Fruit fly (Drosophila melanogaster) whole organism, prepupa: ENCODE data around the gene CG14507.

Experiments used
- CG10631 ChIP-seq: fragments of 200-800 bp; sonication (Bioruptor generic); optimal IDR thresholded peaks from 2 replicates; lab custom pipeline; 2016; ENCODE audit warnings: missing biosample characterization, missing genetic modification characterization
- CG10669 ChIP-seq: fragments of 200-800 bp; sonication (Bioruptor generic); optimal IDR thresholded peaks from 3 replicates; lab custom pipeline; 2018; ENCODE audit warnings: missing biosample characterization, mild to moderate bottlenecking, missing genetic modification characterization, moderate library complexity
- CG11294 ChIP-seq: fragments of 200-800 bp; sonication (Bioruptor generic); IDR thresholded peaks from 2 replicates; pipeline ENCODE4 v1.3.6; 2022; ENCODE audit warnings: missing biosample characterization, missing genetic modification characterization
- CG11762 ChIP-seq: fragments of 200-800 bp; sonication (Bioruptor generic); optimal IDR thresholded peaks from 3 replicates; lab custom pipeline; 2016; ENCODE audit warnings: missing biosample characterization, missing genetic modification characterization; ENCODE audit not compliant: insufficient read depth
- CG11902 ChIP-seq: fragments of 200-800 bp; sonication (Bioruptor generic); optimal IDR thresholded peaks from 3 replicates; lab custom pipeline; 2016; ENCODE audit warnings: missing biosample characterization, missing genetic modification characterization
- CG15336 ChIP-seq: fragments of 200-800 bp; sonication (Bioruptor generic); IDR thresholded peaks from 2 replicates; pipeline ENCODE4 v1.3.6; 2022; ENCODE audit warnings: missing biosample characterization, missing genetic modification characterization
- CG1621 ChIP-seq: fragments of 200-800 bp; sonication (Bioruptor generic); optimal IDR thresholded peaks from 3 replicates; lab custom pipeline; 2018; ENCODE audit warnings: missing biosample characterization, mild to moderate bottlenecking, missing genetic modification characterization
- CG16779 ChIP-seq: fragments of 200-800 bp; sonication (Bioruptor generic); optimal IDR thresholded peaks from 3 replicates; lab custom pipeline; 2017; ENCODE audit warnings: missing biosample characterization, mild to moderate bottlenecking, missing genetic modification characterization
- CG3032 ChIP-seq: fragments of 200-800 bp; optimal IDR thresholded peaks from 2 replicates; lab custom pipeline; 2019; ENCODE audit warnings: missing biosample characterization, mild to moderate bottlenecking, missing genetic modification characterization, moderate library complexity
- CG32006 ChIP-seq: fragments of 200-800 bp; sonication (Bioruptor generic); optimal IDR thresholded peaks from 3 replicates; lab custom pipeline; 2017; ENCODE audit warnings: missing biosample characterization, mild to moderate bottlenecking, missing genetic modification characterization
- CG3919 ChIP-seq: fragments of 200-800 bp; sonication (Bioruptor generic); optimal IDR thresholded peaks from 3 replicates; lab custom pipeline; 2016; ENCODE audit warnings: missing biosample characterization, missing genetic modification characterization
- CG6163 ChIP-seq: fragments of 200-800 bp; sonication (Bioruptor generic); IDR thresholded peaks from 3 replicates; pipeline ENCODE4 v1.3.6; 2022; ENCODE audit warnings: missing biosample characterization, missing genetic modification characterization
- CG6792 ChIP-seq: fragments of 200-800 bp; sonication (Bioruptor generic); optimal IDR thresholded peaks from 3 replicates; lab custom pipeline; 2016; ENCODE audit warnings: missing biosample characterization, missing genetic modification characterization
- CG6854 ChIP-seq: fragments of 200-800 bp; sonication (Bioruptor generic); optimal IDR thresholded peaks from 2 replicates; lab custom pipeline; 2017; ENCODE audit warnings: missing biosample characterization, mild to moderate bottlenecking, missing genetic modification characterization
- CG7368 ChIP-seq: fragments of 200-800 bp; sonication (Bioruptor generic); optimal IDR thresholded peaks from 3 replicates; lab custom pipeline; 2016; ENCODE audit warnings: missing biosample characterization, missing genetic modification characterization
- CG8119 ChIP-seq: fragments of 200-800 bp; sonication (Bioruptor generic); IDR thresholded peaks from 3 replicates; pipeline ENCODE4 v1.3.6; 2022; ENCODE audit warnings: missing biosample characterization, missing genetic modification characterization
- CG8632 ChIP-seq: fragments of 200-800 bp; sonication (Bioruptor generic); optimal IDR thresholded peaks from 3 replicates; lab custom pipeline; 2016; ENCODE audit warnings: missing biosample characterization, missing genetic modification characterization
- CG9139 ChIP-seq: fragments of 200-800 bp; sonication (Bioruptor generic); optimal IDR thresholded peaks from 3 replicates; lab custom pipeline; 2017; ENCODE audit warnings: missing biosample characterization, mild to moderate bottlenecking, missing genetic modification characterization
- Eip75B ChIP-seq: fragments of 200-800 bp; sonication (Bioruptor generic); optimal IDR thresholded peaks from 3 replicates; lab custom pipeline; 2016; ENCODE audit warnings: missing biosample characterization, missing genetic modification characterization
- Eip78C ChIP-seq: fragments of 200-800 bp; sonication (Bioruptor generic); peaks from one replicate; lab custom pipeline; 2016; ENCODE audit warnings: missing biosample characterization, missing genetic modification characterization
- Eip93F ChIP-seq: fragments of 200-800 bp; sonication (Bioruptor generic); optimal IDR thresholded peaks from 2 replicates; lab custom pipeline; 2016; ENCODE audit warnings: missing biosample characterization, mild to moderate bottlenecking, missing genetic modification characterization
- Ets21C ChIP-seq: fragments of 200-800 bp; sonication (Bioruptor generic); optimal IDR thresholded peaks from 3 replicates; lab custom pipeline; 2016; ENCODE audit warnings: missing biosample characterization, missing genetic modification characterization
- Ets96B ChIP-seq: fragments of 200-800 bp; optimal IDR thresholded peaks from 2 replicates; lab custom pipeline; 2019; ENCODE audit warnings: missing biosample characterization, mild to moderate bottlenecking, missing genetic modification characterization, moderate library complexity
- Hr38 ChIP-seq: sonication (Bioruptor generic); optimal IDR thresholded peaks from 2 replicates; lab custom pipeline; 2016; ENCODE audit warnings: missing biosample characterization, missing genetic modification characterization
- Hr39 ChIP-seq: fragments of 200-800 bp; sonication (Bioruptor generic); optimal IDR thresholded peaks from 2 replicates; lab custom pipeline; 2016; ENCODE audit warnings: missing biosample characterization, missing genetic modification characterization
- Hr4 ChIP-seq: fragments of 200-800 bp; sonication (Bioruptor generic); optimal IDR thresholded peaks from 3 replicates; lab custom pipeline; 2016; ENCODE audit warnings: missing biosample characterization, missing genetic modification characterization
- Lpt ChIP-seq: fragments of 200-800 bp; sonication (Bioruptor generic); optimal IDR thresholded peaks from 3 replicates; lab custom pipeline; 2016; ENCODE audit warnings: missing biosample characterization, missing genetic modification characterization
- Met ChIP-seq: fragments of 200-800 bp; sonication (Bioruptor generic); optimal IDR thresholded peaks from 3 replicates; lab custom pipeline; 2016; ENCODE audit warnings: missing biosample characterization, missing genetic modification characterization
- OdsH ChIP-seq: fragments of 200-800 bp; sonication (Bioruptor generic); optimal IDR thresholded peaks from 3 replicates; lab custom pipeline; 2016; ENCODE audit warnings: missing biosample characterization, missing genetic modification characterization
- Smox ChIP-seq: fragments of 200-800 bp; sonication (Bioruptor generic); optimal IDR thresholded peaks from 3 replicates; lab custom pipeline; 2016; ENCODE audit warnings: missing biosample characterization, missing genetic modification characterization
- Sox102F ChIP-seq: fragments of 200-800 bp; sonication (Bioruptor generic); optimal IDR thresholded peaks from 2 replicates; lab custom pipeline; 2016; ENCODE audit warnings: missing biosample characterization, mild to moderate bottlenecking, missing genetic modification characterization
- Sox14 ChIP-seq: fragments of 200-800 bp; sonication (Bioruptor generic); optimal IDR thresholded peaks from 3 replicates; lab custom pipeline; 2016; ENCODE audit warnings: missing biosample characterization, missing genetic modification characterization
- Sox15 ChIP-seq: fragments of 200-800 bp; sonication (Bioruptor generic); optimal IDR thresholded peaks from 3 replicates; lab custom pipeline; 2016; ENCODE audit warnings: missing biosample characterization, missing genetic modification characterization
- acj6 ChIP-seq: fragments of 200-800 bp; sonication (Bioruptor generic); optimal IDR thresholded peaks from 3 replicates; lab custom pipeline; 2016; ENCODE audit warnings: missing biosample characterization, missing genetic modification characterization
- dac ChIP-seq: fragments of 200-800 bp; sonication (Bioruptor generic); optimal IDR thresholded peaks from 2 replicates; lab custom pipeline; 2017; ENCODE audit warnings: missing biosample characterization, mild to moderate bottlenecking, missing genetic modification characterization
- dsx ChIP-seq: fragments of 200-800 bp; optimal IDR thresholded peaks from 3 replicates; lab custom pipeline; 2019; ENCODE audit warnings: missing biosample characterization, mild to moderate bottlenecking, missing genetic modification characterization, moderate library complexity; ENCODE audit not compliant: poor library complexity, severe bottlenecking
- eg ChIP-seq: fragments of 200-800 bp; sonication (Bioruptor generic); IDR thresholded peaks from 3 replicates; pipeline ENCODE4 v1.3.6; 2022; ENCODE audit warnings: missing biosample characterization, missing genetic modification characterization
- fd59A ChIP-seq: fragments of 200-800 bp; sonication (Bioruptor generic); optimal IDR thresholded peaks from 2 replicates; lab custom pipeline; 2017; ENCODE audit warnings: missing biosample characterization, mild to moderate bottlenecking, missing genetic modification characterization, missing genetic modification reagents
- fd85E ChIP-seq: fragments of 200-800 bp; sonication (Bioruptor generic); optimal IDR thresholded peaks from 3 replicates; lab custom pipeline; 2016; ENCODE audit warnings: missing biosample characterization, missing genetic modification characterization
- fkh ChIP-seq: fragments of 200-800 bp; sonication (Bioruptor generic); optimal IDR thresholded peaks from 3 replicates; lab custom pipeline; 2017; ENCODE audit warnings: missing biosample characterization, mild to moderate bottlenecking, missing genetic modification characterization, moderate library complexity
- lz ChIP-seq: fragments of 200-800 bp; sonication (Bioruptor generic); optimal IDR thresholded peaks from 3 replicates; lab custom pipeline; 2016; ENCODE audit warnings: missing biosample characterization, missing genetic modification characterization
- net ChIP-seq: fragments of 200-800 bp; sonication (Bioruptor generic); optimal IDR thresholded peaks from 3 replicates; lab custom pipeline; 2016; ENCODE audit warnings: missing biosample characterization, missing genetic modification characterization
- salr ChIP-seq, 2 experiments: fragments of 200-800 bp; sonication (Bioruptor generic); optimal IDR thresholded peaks; 3 replicates each; lab custom pipeline; 2016 to 2018; ENCODE audit warnings: missing biosample characterization in 2 of 2, missing genetic modification characterization in 2 of 2, mild to moderate bottlenecking in 1 of 2
- spab ChIP-seq: fragments of 200-800 bp; sonication (Bioruptor generic); optimal IDR thresholded peaks from 2 replicates; lab custom pipeline; 2017; ENCODE audit warnings: missing biosample characterization, mild to moderate bottlenecking, missing genetic modification characterization, missing genetic modification reagents
- ss ChIP-seq, 2 experiments: fragments of 200-800 bp; sonication (Bioruptor generic); optimal IDR thresholded peaks; 2 replicates in 1 of 2; 3 replicates in 1 of 2; lab custom pipeline; 2017 to 2018; ENCODE audit warnings: mild to moderate bottlenecking in 2 of 2, missing biosample characterization in 2 of 2, missing genetic modification characterization in 2 of 2, moderate library complexity in 1 of 2
- svp ChIP-seq: fragments of 200-800 bp; sonication (Bioruptor generic); peaks from one replicate; lab custom pipeline; 2016; ENCODE audit warnings: missing biosample characterization, missing genetic modification characterization
- topi ChIP-seq: fragments of 200-800 bp; sonication (Bioruptor generic); optimal IDR thresholded peaks from 3 replicates; lab custom pipeline; 2016; ENCODE audit warnings: missing biosample characterization, missing genetic modification characterization
- vri ChIP-seq: fragments of 200-800 bp; sonication (Bioruptor generic); optimal IDR thresholded peaks from 3 replicates; lab custom pipeline; 2016; ENCODE audit warnings: missing biosample characterization, mild to moderate bottlenecking, missing genetic modification characterization

The CG14507 gene

DNA sequence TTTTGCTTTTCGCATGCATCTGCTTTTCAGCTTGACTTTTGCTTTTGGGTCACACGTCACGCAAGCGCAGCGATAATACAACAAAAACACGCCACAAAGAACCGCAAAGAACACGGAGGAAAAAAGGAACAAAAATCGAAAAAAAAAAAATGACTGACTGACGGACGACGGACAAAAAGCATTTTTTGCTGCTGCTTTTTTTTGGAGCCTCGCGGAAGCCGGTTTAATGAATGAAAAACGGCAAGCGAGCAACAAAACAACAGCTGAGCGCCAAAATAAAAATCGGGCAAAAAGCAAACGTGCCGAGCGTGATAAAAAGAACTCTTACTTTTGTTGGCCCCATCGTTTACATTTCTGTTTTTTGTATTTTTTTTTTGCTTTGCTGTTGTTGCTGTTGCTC, 26.9 kb upstream of the CG14507 start (continued):
- TF ChIP-seq Sox102F = peak; percentile 73
- TF ChIP-seq Lpt (GFP tag; lab: Kevin White, UChicago) = peak; percentile 14
- TF ChIP-seq CG8632 (GFP tag; lab: Kevin White, UChicago) = peak; percentile 66
- TF ChIP-seq CG6163 (GFP tag; lab: Robert Waterston, UW) = peak; percentile 88
- peak; percentile 46 for TF ChIP-seq OdsH (GFP tag; lab: Kevin White, UChicago)
- TF ChIP-seq CG10631 (GFP tag; lab: Kevin White, UChicago) = no peak
- TF ChIP-seq CG3919 = peak; percentile 64
- peak; percentile 16; the same call in 1 of the 2 replicates for TF ChIP-seq CG15336 (GFP tag; lab: Robert Waterston, UW)
- no peak for TF ChIP-seq CG11902 (GFP tag; lab: Kevin White, UChicago)
- peak; percentile 79 for TF ChIP-seq fd59A (GFP tag; lab: Kevin White, UChicago)
- TF ChIP-seq ss (GFP tag; optimal IDR thresholded peaks at IDR 0.05; lab: Kevin White, UChicago) = peak; percentile 97 to 99
- TF ChIP-seq salr (GFP tag; optimal IDR thresholded peaks at IDR 0.05; lab: Kevin White, UChicago) = peak in 1 of 2 experiments; percentile 73
- peak; percentile 98 for TF ChIP-seq CG9139 (GFP tag; lab: Kevin White, UChicago)
- peak; percentile 82 for TF ChIP-seq Ets96B (tag; lab: Kevin White, UChicago)
- TF ChIP-seq Hr39 (GFP tag; lab: Kevin White, UChicago) = no peak
- TF ChIP-seq spab = peak; percentile 93
- peak; percentile 85 for TF ChIP-seq CG16779 (tag; lab: Kevin White, UChicago)
- peak; percentile 97 for TF ChIP-seq CG6854 (GFP tag; lab: Kevin White, UChicago)
- TF ChIP-seq vri = peak; percentile 71
- peak; percentile 60; the same call in 2 of the 3 replicates for TF ChIP-seq eg (GFP tag; lab: Robert Waterston, UW)
- TF ChIP-seq Met (GFP tag; lab: Kevin White, UChicago) = peak; percentile 24
- TF ChIP-seq CG32006 (GFP tag; lab: Kevin White, UChicago) = peak; percentile 20
- no peak for TF ChIP-seq Sox15 (GFP tag; lab: Kevin White, UChicago)
- TF ChIP-seq CG11762 (GFP tag; lab: Kevin White, UChicago) = peak; percentile 64
- TF ChIP-seq Sox14 (GFP tag; lab: Kevin White, UChicago) = peak; percentile 49
- TF ChIP-seq Smox (GFP tag; lab: Kevin White, UChicago) = peak; percentile 1
- no peak for TF ChIP-seq dac (GFP tag; lab: Kevin White, UChicago)
- no peak for TF ChIP-seq CG11294 (GFP tag; lab: Robert Waterston, UW)
- peak; percentile 46 for TF ChIP-seq CG6792 (GFP tag; lab: Kevin White, UChicago)
- TF ChIP-seq CG8119 = peak; percentile 35; the same call in 1 of the 3 replicates
- peak; percentile 89 for TF ChIP-seq CG10669
- TF ChIP-seq fd85E (GFP tag; lab: Kevin White, UChicago) = peak; percentile 40
- TF ChIP-seq CG7368 = peak; percentile 62
- TF ChIP-seq acj6 (GFP tag; lab: Kevin White, UChicago) = peak; percentile 18
- peak; percentile 81 for TF ChIP-seq CG3032 (tag; lab: Kevin White, UChicago)
- TF ChIP-seq Hr38 (GFP tag; lab: Kevin White, UChicago) = no peak
- TF ChIP-seq Eip78C (GFP tag; lab: Kevin White, UChicago) = peak; percentile 89
- peak; percentile 81 for TF ChIP-seq Eip75B
- TF ChIP-seq topi (GFP tag; lab: Kevin White, UChicago) = peak; percentile 64
- no peak for TF ChIP-seq lz (GFP tag; lab: Kevin White, UChicago)

DNA sequence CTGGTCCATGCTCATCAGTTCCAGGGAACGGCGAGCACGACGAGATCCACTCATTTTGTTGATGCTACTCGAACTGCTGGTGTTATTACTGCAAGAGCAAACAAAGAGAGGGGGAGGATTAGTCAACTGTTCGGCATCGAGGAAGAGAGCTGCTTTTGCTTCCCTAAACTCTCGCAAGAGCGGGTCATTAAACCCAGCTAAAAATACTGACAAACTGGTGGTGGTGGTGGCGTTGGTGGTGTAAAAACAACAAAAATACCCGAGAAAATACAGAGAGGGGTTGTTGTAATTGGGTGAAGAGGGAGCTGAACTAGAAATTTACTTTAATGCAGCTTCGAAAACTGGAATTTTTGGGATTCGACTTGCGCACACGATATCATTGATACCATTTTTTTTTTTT, 26.3 kb upstream of the CG14507 start:
- TF ChIP-seq fkh (GFP tag; lab: Kevin White, UChicago) = no peak
- TF ChIP-seq net (GFP tag; lab: Kevin White, UChicago) = no peak
- no peak for TF ChIP-seq Eip93F
- TF ChIP-seq CG10631 (GFP tag; lab: Kevin White, UChicago) = no peak
- TF ChIP-seq svp = no peak
- TF ChIP-seq CG8119 = no peak
- no peak for TF ChIP-seq Smox (GFP tag; lab: Kevin White, UChicago)
- TF ChIP-seq Ets21C (GFP tag; lab: Kevin White, UChicago) = no peak
- no peak for TF ChIP-seq CG1621 (tag; lab: Kevin White, UChicago)
- no peak for TF ChIP-seq Hr4
- TF ChIP-seq Ets96B (tag; lab: Kevin White, UChicago) = no peak
- no peak for TF ChIP-seq vri
- no peak for TF ChIP-seq dsx (GFP tag; lab: Kevin White, UChicago)
- no peak for TF ChIP-seq CG15336 (GFP tag; lab: Robert Waterston, UW)
- no peak for TF ChIP-seq spab
- no peak for TF ChIP-seq Met (GFP tag; lab: Kevin White, UChicago)
- TF ChIP-seq, all 60 proteins: peak for 0
